Worm (Caenorhabditis elegans) whole organism, mixed stage, embryonic: ENCODE data around the gene T22B7.8.

Experiments
- M03D4.4 ChIP-seq: sonication (generic microtip); optimal IDR thresholded peaks from 2 replicates; lab custom pipeline; 2017; ENCODE audit warnings: mild to moderate bottlenecking, missing genetic modification characterization, missing compliant biosample characterization
- bed-3 ChIP-seq: fragments of 200-800 bp; sonication (Bioruptor generic); optimal IDR thresholded peaks from 3 replicates; lab custom pipeline; 2018; ENCODE audit warnings: mild to moderate bottlenecking, missing genetic modification characterization, moderate library complexity, missing compliant biosample characterization
- blmp-1 ChIP-seq: fragments of 150-350 bp; optimal IDR thresholded peaks from 2 replicates; lab custom pipeline; 2014; ENCODE audit warnings: missing biosample characterization, missing genetic modification characterization
- ceh-39 ChIP-seq: fragments of 150-350 bp; optimal IDR thresholded peaks from 2 replicates; lab custom pipeline; 2014; ENCODE audit warnings: missing biosample characterization, missing genetic modification characterization
- ceh-43 ChIP-seq: fragments of 200-800 bp; sonication (Bioruptor generic); optimal IDR thresholded peaks from 2 replicates; lab custom pipeline; 2018; ENCODE audit warnings: mild to moderate bottlenecking, missing genetic modification characterization, moderate library complexity, missing compliant biosample characterization
- ceh-83 ChIP-seq: fragments of 200-800 bp; sonication (Bioruptor generic); optimal IDR thresholded peaks from 2 replicates; lab custom pipeline; 2018; ENCODE audit warnings: mild to moderate bottlenecking, missing genetic modification characterization, missing compliant biosample characterization
- ces-1 ChIP-seq: fragments of 150-350 bp; optimal IDR thresholded peaks from 2 replicates; lab custom pipeline; 2014; ENCODE audit warnings: missing biosample characterization, missing genetic modification reagents, missing genetic modification characterization
- cnd-1 ChIP-seq: fragments of 200-800 bp; sonication (Bioruptor generic); optimal IDR thresholded peaks from 2 replicates; lab custom pipeline; 2018; ENCODE audit warnings: mild to moderate bottlenecking, missing genetic modification characterization, missing compliant biosample characterization
- drap-1 ChIP-seq: fragments of 200-800 bp; sonication (Bioruptor generic); optimal IDR thresholded peaks from 3 replicates; lab custom pipeline; 2018; ENCODE audit warnings: mild to moderate bottlenecking, missing genetic modification characterization, missing compliant biosample characterization
- elt-1 ChIP-seq: sonication (generic microtip); optimal IDR thresholded peaks from 2 replicates; lab custom pipeline; 2017; ENCODE audit warnings: missing genetic modification characterization, mild to moderate bottlenecking, missing compliant biosample characterization, antibody characterized with exemption, moderate library complexity, borderline replicate concordance; ENCODE audit not compliant: insufficient read depth
- elt-3 ChIP-seq: fragments of 150-350 bp; optimal IDR thresholded peaks from 2 replicates; lab custom pipeline; 2014; ENCODE audit warnings: missing biosample characterization, missing genetic modification characterization
- flh-1 ChIP-seq: fragments of 200-800 bp; sonication (Bioruptor generic); optimal IDR thresholded peaks from 2 replicates; lab custom pipeline; 2018; ENCODE audit warnings: mild to moderate bottlenecking, missing genetic modification characterization, moderate library complexity, missing compliant biosample characterization
- ham-2 ChIP-seq: fragments of 200-800 bp; sonication (Bioruptor generic); optimal IDR thresholded peaks from 2 replicates; lab custom pipeline; 2018; ENCODE audit warnings: mild to moderate bottlenecking, missing genetic modification characterization, missing compliant biosample characterization
- hlh-1 ChIP-seq: fragments of 150-350 bp; optimal IDR thresholded peaks from 2 replicates; lab custom pipeline; 2014; ENCODE audit warnings: missing biosample characterization, missing genetic modification reagents, missing genetic modification characterization
- lin-13 ChIP-seq: fragments of 150-350 bp; optimal IDR thresholded peaks from 2 replicates; lab custom pipeline; 2014; ENCODE audit warnings: missing biosample characterization, missing genetic modification characterization
- lin-32 ChIP-seq: fragments of 200-800 bp; sonication (Bioruptor generic); optimal IDR thresholded peaks from 2 replicates; lab custom pipeline; 2018; ENCODE audit warnings: mild to moderate bottlenecking, missing genetic modification characterization, missing compliant biosample characterization
- lsy-2 ChIP-seq: fragments of 150-350 bp; optimal IDR thresholded peaks from 2 replicates; lab custom pipeline; 2014; ENCODE audit warnings: missing biosample characterization, missing genetic modification characterization
- mab-5 ChIP-seq: fragments of 150-350 bp; optimal IDR thresholded peaks from 2 replicates; lab custom pipeline; 2014; ENCODE audit warnings: missing biosample characterization, missing genetic modification characterization
- mls-2 ChIP-seq: sonication (generic microtip); optimal IDR thresholded peaks from 2 replicates; lab custom pipeline; 2016; ENCODE audit warnings: mild to moderate bottlenecking, missing genetic modification characterization, moderate library complexity, missing compliant biosample characterization
- nhr-12 ChIP-seq: fragments of 150-350 bp; optimal IDR thresholded peaks from 2 replicates; lab custom pipeline; 2014; ENCODE audit warnings: missing biosample characterization, missing genetic modification characterization
- nhr-2 ChIP-seq: fragments of 150-350 bp; optimal IDR thresholded peaks from 2 replicates; lab custom pipeline; 2014; ENCODE audit warnings: missing biosample characterization, missing genetic modification characterization
- nhr-237 ChIP-seq: fragments of 150-350 bp; optimal IDR thresholded peaks from 2 replicates; lab custom pipeline; 2014; ENCODE audit warnings: missing biosample characterization, missing genetic modification characterization
- nhr-28 ChIP-seq: fragments of 150-350 bp; optimal IDR thresholded peaks from 2 replicates; lab custom pipeline; 2014; ENCODE audit warnings: missing biosample characterization, missing genetic modification characterization
- nhr-76 ChIP-seq: sonication (generic microtip); optimal IDR thresholded peaks from 2 replicates; lab custom pipeline; 2017; ENCODE audit warnings: missing biosample characterization, missing genetic modification characterization
- pha-4 ChIP-seq: fragments of 150-350 bp; optimal IDR thresholded peaks from 2 replicates; lab custom pipeline; 2018; ENCODE audit warnings: missing biosample characterization, missing genetic modification reagents, missing genetic modification characterization
- sem-2 ChIP-seq: fragments of 200-800 bp; sonication (Bioruptor generic); optimal IDR thresholded peaks from 2 replicates; lab custom pipeline; 2018; ENCODE audit warnings: mild to moderate bottlenecking, missing genetic modification characterization, missing compliant biosample characterization
- snpc-4 ChIP-seq: fragments of 150-350 bp; optimal IDR thresholded peaks from 2 replicates; lab custom pipeline; 2014; ENCODE audit warnings: missing biosample characterization, missing genetic modification characterization
- sptf-1 ChIP-seq: sonication (generic microtip); optimal IDR thresholded peaks from 2 replicates; lab custom pipeline; 2017; ENCODE audit warnings: mild to moderate bottlenecking, missing genetic modification characterization, moderate library complexity, missing compliant biosample characterization
- tbx-8 ChIP-seq: fragments of 200-800 bp; sonication (Bioruptor generic); optimal IDR thresholded peaks from 2 replicates; lab custom pipeline; 2018; ENCODE audit warnings: mild to moderate bottlenecking, missing genetic modification characterization, moderate library complexity, missing compliant biosample characterization
- unc-120 ChIP-seq: sonication (generic microtip); optimal IDR thresholded peaks from 2 replicates; lab custom pipeline; 2017; ENCODE audit warnings: missing genetic modification characterization, missing compliant biosample characterization; ENCODE audit not compliant: poor library complexity, severe bottlenecking
- unc-39 ChIP-seq: fragments of 150-350 bp; optimal IDR thresholded peaks from 2 replicates; lab custom pipeline; 2014; ENCODE audit warnings: missing biosample characterization, missing genetic modification characterization
- unc-62 ChIP-seq: fragments of 150-350 bp; optimal IDR thresholded peaks from 2 replicates; lab custom pipeline; 2014; ENCODE audit warnings: missing biosample characterization, missing genetic modification reagents, missing genetic modification characterization
- ztf-11 ChIP-seq: fragments of 150-350 bp; optimal IDR thresholded peaks from 2 replicates; lab custom pipeline; 2014; ENCODE audit warnings: missing biosample characterization, missing genetic modification characterization

T22B7.8 gene

DNA sequence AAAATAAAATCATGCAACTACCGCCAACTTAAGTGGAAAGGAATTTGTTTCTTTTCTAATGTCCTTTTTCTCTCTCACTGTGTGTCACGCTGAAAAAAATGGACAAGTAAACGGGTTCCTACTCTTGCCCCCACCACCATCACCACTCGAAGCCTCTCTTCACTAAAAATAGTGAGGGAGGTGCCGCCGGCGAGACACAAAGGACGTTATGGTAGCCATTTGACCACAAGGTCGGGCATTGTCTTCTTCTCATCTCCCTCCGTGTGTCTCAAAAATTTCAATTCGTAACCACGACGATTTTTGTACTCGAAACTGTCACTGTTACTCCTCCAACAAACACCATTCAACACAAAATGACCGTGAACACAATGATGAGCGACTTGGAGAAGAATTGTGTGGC lies 27.9 kb downstream of the T22B7.8 start, which contains the start of gene T22B7.22:
T22B7.22 (plus strand) TSS at position 354 of the 400 bp plus-strand sequence.
- TF ChIP-seq unc-62 (GFP tag; lab: Kevin White, UChicago) = no peak
- no peak for TF ChIP-seq nhr-2 (tag; lab: Kevin White, UChicago)
- no peak for TF ChIP-seq ham-2 (GFP tag; lab: Kevin White, UChicago)
- TF ChIP-seq elt-3 = no peak
- TF ChIP-seq unc-120 (tag; lab: Kevin White, UChicago) = no peak
- no peak for TF ChIP-seq blmp-1 (tag; lab: Kevin White, UChicago)
- no peak for TF ChIP-seq nhr-12
- TF ChIP-seq nhr-76 (tag; lab: Kevin White, UChicago) = no peak
- no peak for TF ChIP-seq ceh-83 (GFP tag; lab: Kevin White, UChicago)
- no peak for TF ChIP-seq flh-1 (GFP tag; lab: Kevin White, UChicago)
- no peak for TF ChIP-seq ztf-11 (tag; lab: Kevin White, UChicago)
- no peak for TF ChIP-seq lin-32 (GFP tag; lab: Kevin White, UChicago)
- TF ChIP-seq nhr-28 = no peak
- no peak for TF ChIP-seq ceh-39 (tag; lab: Kevin White, UChicago)
- no peak for TF ChIP-seq drap-1 (GFP tag; lab: Kevin White, UChicago)
- TF ChIP-seq cnd-1 = no peak
- no peak for TF ChIP-seq tbx-8 (GFP tag; lab: Kevin White, UChicago)
- TF ChIP-seq mab-5 (tag; lab: Kevin White, UChicago) = no peak
- TF ChIP-seq, all 35 proteins: peak for 0

DNA sequence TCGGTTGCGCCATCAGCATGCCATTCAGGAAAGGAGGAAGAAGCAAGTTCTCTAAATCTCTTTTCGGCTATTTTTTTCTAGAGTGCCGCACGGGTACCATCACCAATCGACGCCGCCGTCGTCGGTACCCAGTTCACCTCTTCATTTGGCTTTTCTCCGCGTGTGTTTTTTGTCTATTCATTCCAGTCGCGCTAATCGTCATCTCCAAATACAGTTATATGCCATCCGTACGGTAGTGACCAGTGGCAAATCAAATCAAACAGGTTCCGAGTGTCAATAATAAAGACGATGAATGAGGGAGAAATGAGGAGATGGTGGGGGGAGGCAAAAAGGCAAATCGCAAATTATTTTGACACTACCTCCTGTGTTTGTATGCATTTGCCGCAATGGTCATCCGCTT lies 29.5 kb downstream of the T22B7.8 start:
- TF ChIP-seq elt-1 (tag; lab: Kevin White, UChicago) = no peak
- TF ChIP-seq blmp-1 (tag; lab: Kevin White, UChicago) = no peak
- no peak for TF ChIP-seq mls-2 (tag; lab: Kevin White, UChicago)
- no peak for TF ChIP-seq nhr-237 (tag; lab: Kevin White, UChicago)
- TF ChIP-seq M03D4.4 (tag; lab: Kevin White, UChicago) = no peak
- TF ChIP-seq nhr-12 = no peak
- TF ChIP-seq pha-4 (tag; lab: Kevin White, UChicago) = no peak
- TF ChIP-seq nhr-28 = no peak
- no peak for TF ChIP-seq sptf-1 (tag; lab: Kevin White, UChicago)
- TF ChIP-seq unc-120 (tag; lab: Kevin White, UChicago) = no peak
- no peak for TF ChIP-seq cnd-1
- TF ChIP-seq unc-62 (GFP tag; lab: Kevin White, UChicago) = no peak
- no peak for TF ChIP-seq bed-3 (GFP tag; lab: Kevin White, UChicago)
- TF ChIP-seq snpc-4 = no peak
- no peak for TF ChIP-seq lin-13
- no peak for TF ChIP-seq drap-1 (GFP tag; lab: Kevin White, UChicago)
- no peak for TF ChIP-seq ces-1 (GFP tag; lab: Kevin White, UChicago)

DNA sequence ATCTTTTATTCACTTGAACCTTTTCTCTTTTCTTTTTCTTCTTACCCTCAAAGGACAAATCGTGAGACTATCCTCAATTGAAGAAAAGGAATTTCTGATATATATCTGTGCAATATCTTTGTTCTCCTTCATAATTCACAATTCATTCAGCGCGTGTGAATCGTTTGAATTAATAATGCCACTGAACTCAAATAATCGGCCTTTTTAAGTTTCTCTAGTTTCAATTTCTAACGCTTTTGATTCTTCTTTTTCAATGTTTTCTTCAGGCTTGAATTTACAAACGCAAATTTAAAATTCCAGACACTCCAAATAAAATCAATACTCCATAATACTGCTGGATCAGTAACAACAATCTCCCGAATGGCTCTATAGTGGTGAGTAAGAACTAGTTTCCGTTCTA lies 31.8 kb downstream of the T22B7.8 start, which contains the start of gene egl-13:
egl-13 (plus strand) TSS at position 301 of the 400 bp plus-strand sequence.
- TF ChIP-seq ceh-39 (tag; lab: Kevin White, UChicago) (no peak), hlh-1 (tag; lab: Kevin White, UChicago) (no peak), nhr-28 (no peak), blmp-1 (tag; lab: Kevin White, UChicago) (no peak), snpc-4 (no peak), lin-13 (no peak), sem-2 (GFP tag; lab: Kevin White, UChicago) (no peak), unc-62 (GFP tag; lab: Kevin White, UChicago) (no peak), drap-1 (GFP tag; lab: Kevin White, UChicago) (no peak), ceh-83 (GFP tag; lab: Kevin White, UChicago) (no peak), ham-2 (GFP tag; lab: Kevin White, UChicago) (no peak), lsy-2 (tag; lab: Kevin White, UChicago) (no peak), cnd-1 (no peak)

DNA sequence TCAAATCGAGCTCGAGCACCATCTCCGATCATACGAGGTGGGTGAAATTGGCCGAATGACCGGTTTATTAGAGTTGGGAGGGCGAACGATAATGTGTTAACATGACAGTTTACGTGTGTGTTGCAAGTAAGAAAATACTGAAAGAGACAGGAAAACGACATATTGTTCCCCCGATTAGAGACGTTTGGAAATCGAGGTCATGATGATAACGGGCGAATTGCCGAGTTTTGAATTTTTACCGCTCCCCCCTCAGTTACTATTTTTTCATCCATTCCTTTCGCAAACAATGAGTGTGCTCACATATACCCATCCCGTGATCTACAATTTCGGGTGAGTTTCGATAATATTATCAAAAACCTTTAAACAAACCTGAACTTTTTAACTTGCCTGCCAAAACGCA lies 38.0 kb downstream of the T22B7.8 start:
- no peak for TF ChIP-seq unc-62 (GFP tag; lab: Kevin White, UChicago)
- TF ChIP-seq lin-32 (GFP tag; lab: Kevin White, UChicago) = no peak
- TF ChIP-seq elt-3 = no peak
- no peak for TF ChIP-seq hlh-1 (tag; lab: Kevin White, UChicago)
- no peak for TF ChIP-seq pha-4 (tag; lab: Kevin White, UChicago)
- TF ChIP-seq nhr-2 (tag; lab: Kevin White, UChicago) = no peak
- TF ChIP-seq unc-39 (tag; lab: Kevin White, UChicago) = no peak
- no peak for TF ChIP-seq ceh-39 (tag; lab: Kevin White, UChicago)
- TF ChIP-seq ceh-83 (GFP tag; lab: Kevin White, UChicago) = no peak
- TF ChIP-seq sem-2 (GFP tag; lab: Kevin White, UChicago) = no peak
- no peak for TF ChIP-seq nhr-12
- no peak for TF ChIP-seq bed-3 (GFP tag; lab: Kevin White, UChicago)
- no peak for TF ChIP-seq elt-1 (tag; lab: Kevin White, UChicago)
- no peak for TF ChIP-seq mab-5 (tag; lab: Kevin White, UChicago)
- no peak for TF ChIP-seq snpc-4
- TF ChIP-seq ceh-43 (GFP tag; lab: Kevin White, UChicago) = no peak
- TF ChIP-seq, all 35 proteins: peak for 0
